Worm (Caenorhabditis elegans): ENCODE results near the gene sma-9.

- TF ChIP-seq F49E8.2 (tag; optimal IDR thresholded peaks at IDR 0.05; ENCODE audit: insufficient read depth), result peak; percentile 54
- TF ChIP-seq tlf-1 (GFP tag; optimal IDR thresholded peaks at IDR 0.05), result no peak
- no peak for TF ChIP-seq lsy-27 (tag; optimal IDR thresholded peaks at IDR 0.05; ENCODE audit: borderline replicate concordance, insufficient read depth)
- peak; percentile 78 for TF ChIP-seq snpc-4 (GFP tag; optimal IDR thresholded peaks at IDR 0.05)
- TF ChIP-seq snpc-4 (tag; optimal IDR thresholded peaks at IDR 0.05), result no peak
- no peak for TF ChIP-seq F33H1.4 (GFP tag; IDR thresholded peaks at IDR 0.05)
- TF ChIP-seq F39B2.1 (GFP tag; IDR thresholded peaks at IDR 0.05), result no peak
- no peak for TF ChIP-seq F22D6.2 (tag; optimal IDR thresholded peaks at IDR 0.05)
- no peak for TF ChIP-seq nfya-1 (tag; optimal IDR thresholded peaks at IDR 0.05; ENCODE audit: borderline replicate concordance, insufficient read depth)
- no peak for TF ChIP-seq zfh-2 (GFP tag; conservative IDR thresholded peaks at IDR 0.05)
- TF ChIP-seq pha-4 (tag; optimal IDR thresholded peaks at IDR 0.05), result no peak
- no peak for TF ChIP-seq lin-35 (GFP tag; optimal IDR thresholded peaks at IDR 0.05)
These were observed 37.2 kb upstream of the sma-9 start for ce11 chrX:10731837-10732236.

Measured in whole organism, young adult.